Fruit fly (Drosophila melanogaster) whole organism, embryonic: ENCODE results near the gene Vps13D.

ENCODE experiments used
- CG6175 ChIP-seq: fragments of 200-800 bp; sonication (Bioruptor generic); IDR thresholded peaks from 3 replicates; pipeline ENCODE4 v1.3.6; 2022; ENCODE audit warnings: missing biosample characterization, missing genetic modification characterization
- CG8290 ChIP-seq, 3 experiments: fragments of 200-800 bp; sonication (Bioruptor generic); optimal IDR thresholded peaks; 2 replicates each; lab custom pipeline; 2016 to 2019; ENCODE audit warnings: missing biosample characterization in 3 of 3, missing genetic modification characterization in 3 of 3, mild to moderate bottlenecking in 2 of 3, moderate library complexity in 1 of 3
- Dip2 ChIP-seq: fragments of 200-800 bp; sonication (Bioruptor generic); IDR thresholded peaks from 2 replicates; pipeline ENCODE4 v1.3.6; 2022; ENCODE audit warnings: missing biosample characterization, missing genetic modification characterization
- Hr51 ChIP-seq, 2 experiments: fragments of 200-800 bp; sonication (Bioruptor generic); optimal IDR thresholded peaks; 2 replicates in 1 of 2; 3 replicates in 1 of 2; lab custom pipeline; 2016 to 2018; ENCODE audit warnings: missing biosample characterization in 2 of 2, missing genetic modification characterization in 2 of 2, mild to moderate bottlenecking in 1 of 2, moderate library complexity in 1 of 2
- ap ChIP-seq: fragments of 200-800 bp; sonication (Bioruptor generic); IDR thresholded peaks from 2 replicates; pipeline ENCODE4 v1.3.6; 2022; ENCODE audit warnings: missing biosample characterization, missing genetic modification characterization
- bcd ChIP-seq: fragments of 200-800 bp; sonication (Bioruptor generic); optimal IDR thresholded peaks from 2 replicates; lab custom pipeline; 2017; ENCODE audit warnings: missing biosample characterization, mild to moderate bottlenecking, missing genetic modification characterization
- fu2 ChIP-seq: fragments of 200-800 bp; sonication (Bioruptor generic); optimal IDR thresholded peaks from 2 replicates; lab custom pipeline; 2016; ENCODE audit warnings: missing biosample characterization, missing genetic modification characterization
- gcm2 ChIP-seq: fragments of 200-800 bp; sonication (Bioruptor generic); optimal IDR thresholded peaks from 2 replicates; lab custom pipeline; 2016; ENCODE audit warnings: missing biosample characterization, missing genetic modification characterization
- lov ChIP-seq, 2 experiments: fragments of 200-800 bp in 1 of 2; fragments of >200 bp in 1 of 2; sonication (Bioruptor generic) in 1 of 2; IDR thresholded peaks in 1 of 2; optimal IDR thresholded peaks in 1 of 2; 2 replicates in 1 of 2; 3 replicates in 1 of 2; pipeline versions ENCODE4 v1.3.6 to Lab custom; 2017 to 2022; ENCODE audit warnings: missing biosample characterization in 1 of 2, missing genetic modification characterization in 1 of 2
- psq ChIP-seq: fragments of 200-800 bp; sonication (Bioruptor generic); optimal IDR thresholded peaks from 2 replicates; lab custom pipeline; 2017; ENCODE audit warnings: missing biosample characterization, missing genetic modification characterization
- pzg ChIP-seq: fragments of 200-800 bp; sonication (Bioruptor generic); optimal IDR thresholded peaks from 3 replicates; lab custom pipeline; 2018; ENCODE audit warnings: missing biosample characterization, mild to moderate bottlenecking, missing genetic modification characterization, moderate library complexity
- ranshi ChIP-seq: fragments of 200-800 bp; sonication (Bioruptor generic); IDR thresholded peaks from 2 replicates; pipeline ENCODE4 v1.3.6; 2022; ENCODE audit warnings: missing biosample characterization, missing genetic modification characterization
- tap ChIP-seq: fragments of 200-800 bp; optimal IDR thresholded peaks from 3 replicates; lab custom pipeline; 2019; ENCODE audit warnings: missing biosample characterization, mild to moderate bottlenecking, missing genetic modification characterization, moderate library complexity

DNA sequence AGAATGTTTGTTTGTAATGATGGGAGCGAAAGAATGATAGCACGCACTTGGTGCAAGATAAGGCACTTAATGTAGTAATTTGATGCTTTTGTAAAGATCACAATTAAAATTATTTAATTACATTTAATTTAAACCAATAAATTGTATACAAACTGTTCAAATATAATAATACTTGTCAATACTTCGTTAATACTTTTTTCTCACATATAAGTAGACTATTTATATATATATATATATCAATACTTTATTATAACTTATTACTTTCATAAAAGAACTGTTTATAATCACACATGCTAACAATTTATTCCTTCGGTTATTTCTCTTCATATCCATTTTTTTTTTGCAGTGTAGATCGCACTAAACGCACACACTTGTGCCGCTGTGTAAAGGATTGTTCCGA, 37.2 kb upstream of the Vps13D start:
- TF ChIP-seq CG6175 (no peak), gcm2 (GFP tag; lab: Kevin White, UChicago) (no peak), psq (GFP tag; lab: Kevin White, UChicago) (no peak), Dip2 (no peak), fu2 (GFP tag; lab: Kevin White, UChicago) (no peak), CG8290 (GFP tag; optimal IDR thresholded peaks at IDR 0.05; lab: Kevin White, UChicago) (no peak), CG8290 (tag; optimal IDR thresholded peaks at IDR 0.05; lab: Kevin White, UChicago) (no peak), ranshi (GFP tag; lab: Robert Waterston, UW) (no peak), bcd (no peak), lov (optimal IDR thresholded peaks at IDR 0.05; lab: Kevin White, UChicago) (no peak), lov (GFP tag; IDR thresholded peaks at IDR 0.05; lab: Robert Waterston, UW) (no peak), pzg (no peak), Hr51 (GFP tag; optimal IDR thresholded peaks at IDR 0.05; lab: Kevin White, UChicago) (no peak), ap (no peak), tap (tag; lab: Kevin White, UChicago) (no peak)
